Worm (Caenorhabditis elegans) whole organism, late embryonic: ENCODE measurements around the gene kreg-1.

Experiments used
- K09A11.1 ChIP-seq: sonication (generic microtip); optimal IDR thresholded peaks from 2 replicates; lab custom pipeline; 2017; ENCODE audit warnings: antibody characterized with exemption, mild to moderate bottlenecking, missing genetic modification characterization, missing compliant biosample characterization; ENCODE audit not compliant: insufficient read depth
- T23F11.4 ChIP-seq: fragments of 200-800 bp; sonication (Bioruptor generic); optimal IDR thresholded peaks from 2 replicates; lab custom pipeline; 2018; ENCODE audit warnings: mild to moderate bottlenecking, missing genetic modification characterization, missing compliant biosample characterization
- Y22D7AL.16 ChIP-seq: sonication (generic microtip); optimal IDR thresholded peaks from 2 replicates; lab custom pipeline; 2016; ENCODE audit warnings: missing genetic modification characterization, missing compliant biosample characterization
- ahr-1 ChIP-seq: sonication (generic microtip); optimal IDR thresholded peaks from 2 replicates; lab custom pipeline; 2016; ENCODE audit warnings: missing genetic modification characterization, missing compliant biosample characterization
- ceh-22 ChIP-seq: sonication (generic microtip); optimal IDR thresholded peaks from 2 replicates; lab custom pipeline; 2017; ENCODE audit warnings: missing biosample characterization, missing genetic modification characterization
- ceh-24 ChIP-seq: sonication (generic microtip); optimal IDR thresholded peaks from 2 replicates; lab custom pipeline; 2016; ENCODE audit warnings: mild to moderate bottlenecking, missing genetic modification characterization, missing compliant biosample characterization
- ceh-48 ChIP-seq: sonication (generic microtip); optimal IDR thresholded peaks from 2 replicates; lab custom pipeline; 2016; ENCODE audit warnings: missing genetic modification characterization, inconsistent platforms, missing compliant biosample characterization
- ceh-6 ChIP-seq: fragments of 200-800 bp; sonication (Bioruptor generic); optimal IDR thresholded peaks from 2 replicates; lab custom pipeline; 2018; ENCODE audit warnings: mild to moderate bottlenecking, missing genetic modification characterization, missing compliant biosample characterization
- ceh-9 ChIP-seq: sonication (generic microtip); optimal IDR thresholded peaks from 2 replicates; lab custom pipeline; 2016; ENCODE audit warnings: mild to moderate bottlenecking, missing genetic modification characterization, inconsistent platforms, missing compliant biosample characterization
- che-1 ChIP-seq: sonication (generic microtip); optimal IDR thresholded peaks from 2 replicates; lab custom pipeline; 2016; ENCODE audit warnings: mild to moderate bottlenecking, missing genetic modification characterization, missing compliant biosample characterization
- dmd-4 ChIP-seq: sonication (generic microtip); optimal IDR thresholded peaks from 2 replicates; lab custom pipeline; 2016; ENCODE audit warnings: borderline replicate concordance, missing genetic modification characterization, missing compliant biosample characterization
- elt-2 ChIP-seq: sonication (generic microtip); optimal IDR thresholded peaks from 2 replicates; lab custom pipeline; 2016; ENCODE audit warnings: missing genetic modification reagents, missing genetic modification characterization, missing compliant biosample characterization
- elt-4 ChIP-seq: sonication (generic microtip); optimal IDR thresholded peaks from 2 replicates; lab custom pipeline; 2016; ENCODE audit warnings: missing genetic modification characterization, missing compliant biosample characterization
- fax-1 ChIP-seq: sonication (generic microtip); optimal IDR thresholded peaks from 2 replicates; lab custom pipeline; 2016; ENCODE audit warnings: missing genotype, missing genetic modification characterization, missing compliant biosample characterization
- gmeb-2 ChIP-seq: sonication (generic microtip); optimal IDR thresholded peaks from 2 replicates; lab custom pipeline; 2016; ENCODE audit warnings: missing genetic modification characterization, inconsistent platforms, missing compliant biosample characterization
- hlh-8 ChIP-seq: sonication (generic microtip); optimal IDR thresholded peaks from 2 replicates; lab custom pipeline; 2016; ENCODE audit warnings: missing genotype, missing genetic modification characterization, missing compliant biosample characterization
- lim-6 ChIP-seq: sonication (generic microtip); optimal IDR thresholded peaks from 2 replicates; lab custom pipeline; 2016; ENCODE audit warnings: missing genetic modification characterization, missing compliant biosample characterization
- nfya-1 ChIP-seq: sonication (generic microtip); optimal IDR thresholded peaks from 2 replicates; lab custom pipeline; 2017; ENCODE audit warnings: missing genetic modification characterization, mild to moderate bottlenecking, missing compliant biosample characterization, antibody characterized with exemption, moderate library complexity
- nhr-232 ChIP-seq: sonication (generic microtip); optimal IDR thresholded peaks from 2 replicates; lab custom pipeline; 2016; ENCODE audit warnings: missing genetic modification characterization, missing compliant biosample characterization
- npax-4 ChIP-seq: sonication (generic microtip); optimal IDR thresholded peaks from 2 replicates; lab custom pipeline; 2016; ENCODE audit warnings: missing genetic modification characterization, missing compliant biosample characterization
- pag-3 ChIP-seq: sonication (generic microtip); optimal IDR thresholded peaks from 2 replicates; lab custom pipeline; 2016; ENCODE audit warnings: missing compliant biosample characterization, missing genetic modification characterization, borderline replicate concordance
- pax-1 ChIP-seq: fragments of 150-350 bp; optimal IDR thresholded peaks from 2 replicates; lab custom pipeline; 2014; ENCODE audit warnings: missing biosample characterization, missing genetic modification characterization
- pha-4 ChIP-seq: fragments of 150-350 bp; optimal IDR thresholded peaks from 2 replicates; lab custom pipeline; 2018; ENCODE audit warnings: missing biosample characterization, missing genetic modification reagents, missing genetic modification characterization
- rnt-1 ChIP-seq: sonication (generic microtip); optimal IDR thresholded peaks from 2 replicates; lab custom pipeline; 2016; ENCODE audit warnings: missing genetic modification characterization, missing compliant biosample characterization
- sdc-2 ChIP-seq: sonication (generic microtip); optimal IDR thresholded peaks from 2 replicates; lab custom pipeline; 2016; ENCODE audit warnings: missing genotype, missing genetic modification characterization, missing compliant biosample characterization
- sox-2 ChIP-seq: fragments of 200-800 bp; sonication (Bioruptor generic); IDR thresholded peaks from 2 replicates; pipeline ENCODE4 v1.3.6; 2022; ENCODE audit warnings: missing genetic modification reagents, missing genetic modification characterization, missing compliant biosample characterization
- sox-4 ChIP-seq: sonication (generic microtip); optimal IDR thresholded peaks from 2 replicates; lab custom pipeline; 2017; ENCODE audit warnings: mild to moderate bottlenecking, missing genetic modification characterization, inconsistent platforms, missing compliant biosample characterization
- tbx-7 ChIP-seq: sonication (generic microtip); optimal IDR thresholded peaks from 2 replicates; lab custom pipeline; 2016; ENCODE audit warnings: missing genotype, missing genetic modification characterization, missing compliant biosample characterization
- unc-3 ChIP-seq, 2 experiments: fragments of 200-800 bp in 1 of 2; sonication (Bioruptor generic) in 1 of 2; sonication (generic microtip) in 1 of 2; conservative IDR thresholded peaks in 1 of 2; optimal IDR thresholded peaks in 1 of 2; 2 replicates each; pipeline versions ENCODE4 v1.3.6 to Lab custom; 2016 to 2022; ENCODE audit warnings: missing compliant biosample characterization in 2 of 2, missing genetic modification characterization in 2 of 2, missing genetic modification reagents in 1 of 2
- unc-42 ChIP-seq: sonication (generic microtip); optimal IDR thresholded peaks from 2 replicates; lab custom pipeline; 2016; ENCODE audit warnings: missing genotype, missing genetic modification characterization, missing compliant biosample characterization
- unc-55 ChIP-seq: sonication (generic microtip); optimal IDR thresholded peaks from 2 replicates; lab custom pipeline; 2017; ENCODE audit warnings: missing biosample characterization, missing genetic modification reagents, missing genetic modification characterization
- zip-5 ChIP-seq: sonication (generic microtip); optimal IDR thresholded peaks from 2 replicates; lab custom pipeline; 2016; ENCODE audit warnings: missing genetic modification characterization, missing compliant biosample characterization
- ztf-16 ChIP-seq: sonication (generic microtip); optimal IDR thresholded peaks from 2 replicates; lab custom pipeline; 2017; ENCODE audit warnings: missing genetic modification characterization, missing compliant biosample characterization

The kreg-1 gene

ce11 chrX:8736965-8737464, 27.5 kb downstream of the kreg-1 start, which contains the start of gene M02D8.3 (continued):
- TF ChIP-seq ceh-24 (tag; lab: Kevin White, UChicago), result no peak
- TF ChIP-seq zip-5 (tag; lab: Kevin White, UChicago), result no peak
- TF ChIP-seq elt-4 (tag; lab: Kevin White, UChicago), result no peak
- peak; percentile 87 for TF ChIP-seq unc-55 (GFP tag; lab: Kevin White, UChicago)
- TF ChIP-seq ztf-16 (tag; lab: Kevin White, UChicago), result no peak
- no peak for TF ChIP-seq ceh-48
- peak; percentile 60 for TF ChIP-seq sdc-2
- TF ChIP-seq, all 69 proteins: peak for 11

DNA sequence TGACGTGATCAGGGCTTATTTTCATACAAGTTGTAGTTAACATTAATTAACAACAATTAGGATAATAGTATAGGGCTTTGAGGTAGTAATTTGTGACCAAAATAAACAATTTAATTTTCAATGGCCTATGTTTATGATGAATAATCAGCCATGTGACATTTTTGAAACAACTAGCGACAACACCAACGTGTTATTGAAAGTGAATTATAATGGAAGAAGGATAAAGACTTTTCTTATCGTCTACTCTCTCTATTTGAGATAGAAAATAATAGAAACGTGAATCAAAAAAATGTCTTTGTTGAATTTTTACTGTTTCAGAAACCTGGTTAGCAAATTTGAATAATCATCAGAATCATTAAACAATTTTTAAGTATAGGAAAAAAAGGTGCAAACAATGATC, 28.2 kb downstream of the kreg-1 start:
- TF ChIP-seq unc-3 (GFP tag; conservative IDR thresholded peaks at IDR 0.05; lab: Robert Waterston, UW) (no peak), unc-3 (tag; optimal IDR thresholded peaks at IDR 0.05; lab: Kevin White, UChicago) (no peak), ceh-22 (no peak), K09A11.1 (no peak), tbx-7 (no peak), ceh-6 (no peak), pha-4 (tag; lab: Kevin White, UChicago) (no peak), elt-2 (tag; lab: Kevin White, UChicago) (no peak), T23F11.4 (GFP tag; lab: Kevin White, UChicago) (no peak), pag-3 (tag; lab: Kevin White, UChicago) (no peak)

DNA sequence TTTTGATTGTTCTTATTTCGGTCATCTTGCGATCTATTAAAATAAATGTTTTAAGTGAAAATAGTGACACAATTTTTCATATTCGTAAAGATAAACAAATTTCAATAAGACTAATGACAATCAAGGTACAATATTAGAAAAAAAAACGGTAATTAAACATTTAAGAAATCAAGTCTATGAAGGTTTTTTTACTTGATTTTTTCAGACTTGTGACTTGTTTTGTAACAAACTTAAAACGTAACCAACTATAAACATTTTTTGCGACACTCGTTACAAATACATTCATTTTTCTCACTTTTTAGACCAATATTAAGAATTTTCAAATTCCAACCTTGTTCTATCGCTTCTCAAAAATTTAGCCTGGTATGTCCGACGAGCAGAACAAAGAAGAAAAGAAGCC, 29.8 kb downstream of the kreg-1 start, which contains the start of gene M02D8.2:
M02D8.2 (plus strand) TSS at position 301 of the 400 bp plus-strand sequence.
- TF ChIP-seq ahr-1 (tag; lab: Kevin White, UChicago) (no peak), rnt-1 (no peak), fax-1 (tag; lab: Kevin White, UChicago) (no peak), dmd-4 (tag; lab: Kevin White, UChicago) (no peak), lim-6 (tag; lab: Kevin White, UChicago) (no peak), Y22D7AL.16 (tag; lab: Kevin White, UChicago) (no peak), sox-4 (tag; lab: Kevin White, UChicago) (no peak)

- TF ChIP-seq sdc-2, result peak; percentile 2
- no peak for TF ChIP-seq pax-1 (tag; lab: Kevin White, UChicago)
Measured at ce11 chrX:8741629-8742170, 32.1 kb downstream of the kreg-1 start.

ce11 chrX:8742896-8743295, 33.3 kb downstream of the kreg-1 start, which contains the start of gene M02D8.7:
M02D8.7 (minus strand) TSS chrX:8742996.
- TF ChIP-seq nhr-232 (tag; lab: Kevin White, UChicago), result no peak
- TF ChIP-seq hlh-8 (tag; lab: Kevin White, UChicago), result no peak
- no peak for TF ChIP-seq unc-55 (GFP tag; lab: Kevin White, UChicago)
- TF ChIP-seq rnt-1, result no peak
- no peak for TF ChIP-seq unc-3 (GFP tag; conservative IDR thresholded peaks at IDR 0.05; lab: Robert Waterston, UW)
- TF ChIP-seq unc-3 (tag; optimal IDR thresholded peaks at IDR 0.05; lab: Kevin White, UChicago), result no peak
- no peak for TF ChIP-seq nfya-1 (tag; lab: Kevin White, UChicago)
- no peak for TF ChIP-seq tbx-7
- TF ChIP-seq sox-2 (GFP tag; lab: Robert Waterston, UW), result no peak
- no peak for TF ChIP-seq ceh-22
- no peak for TF ChIP-seq che-1 (tag; lab: Kevin White, UChicago)
- TF ChIP-seq gmeb-2 (tag; lab: Kevin White, UChicago), result no peak
- no peak for TF ChIP-seq npax-4
- TF ChIP-seq sdc-2, result no peak
- TF ChIP-seq unc-42 (tag; lab: Kevin White, UChicago), result no peak
- no peak for TF ChIP-seq ceh-9
